Worm (Caenorhabditis elegans): Measurements from ENCODE around the gene leo-1.

leo-1 gene

DNA sequence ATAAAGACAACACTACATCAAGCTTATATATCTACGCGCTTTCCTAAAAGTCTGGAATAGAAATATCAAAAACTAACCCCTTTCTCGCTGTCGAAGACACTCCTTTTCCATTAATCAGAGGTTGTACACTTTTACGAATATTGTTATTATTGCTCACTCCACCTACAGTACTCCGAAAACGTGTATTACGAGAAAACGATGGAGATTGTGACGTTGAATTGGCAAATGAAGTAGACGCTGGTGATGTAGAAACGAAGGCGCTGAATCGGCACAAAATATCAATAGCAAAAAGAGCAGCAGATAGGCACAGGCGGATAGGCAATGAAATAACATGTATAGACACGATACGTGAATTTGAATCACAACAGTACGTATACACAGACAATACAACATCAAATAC lies 15.1 kb upstream of the leo-1 start:
- TF ChIP-seq chd-7 (tag; optimal IDR thresholded peaks at IDR 0.05) = no peak
- TF ChIP-seq nhr-179 (tag; optimal IDR thresholded peaks at IDR 0.05) = no peak
- TF ChIP-seq pbrm-1 (GFP tag; IDR thresholded peaks at IDR 0.05) = no peak
- TF ChIP-seq snpc-1.3 (tag; optimal IDR thresholded peaks at IDR 0.05; ENCODE audit: insufficient read depth) = no peak
- no peak for TF ChIP-seq aptf-2 (GFP tag; conservative IDR thresholded peaks at IDR 0.05)
- TF ChIP-seq madf-3 (GFP tag; IDR thresholded peaks at IDR 0.05) = no peak
- TF ChIP-seq T07F8.4 (tag; optimal IDR thresholded peaks at IDR 0.05) = no peak
- no peak for TF ChIP-seq F10E7.11 (tag; optimal IDR thresholded peaks at IDR 0.05)
- TF ChIP-seq hmg-1.2 (GFP tag; IDR thresholded peaks at IDR 0.05) = no peak
- no peak for TF ChIP-seq ceh-40 (GFP tag; IDR thresholded peaks at IDR 0.05)
- no peak for TF ChIP-seq ets-4 (GFP tag; optimal IDR thresholded peaks at IDR 0.05)
- no peak for TF ChIP-seq bed-2 (GFP tag; IDR thresholded peaks at IDR 0.05)
- TF ChIP-seq nhr-27 (tag; optimal IDR thresholded peaks at IDR 0.05) = no peak
- no peak for TF ChIP-seq xnd-1 (tag; optimal IDR thresholded peaks at IDR 0.05)
- TF ChIP-seq F33H1.4 (GFP tag; IDR thresholded peaks at IDR 0.05) = no peak
- TF ChIP-seq atf-7 (tag; optimal IDR thresholded peaks at IDR 0.05) = no peak
- no peak for TF ChIP-seq egl-44 (GFP tag; IDR thresholded peaks at IDR 0.05)

DNA sequence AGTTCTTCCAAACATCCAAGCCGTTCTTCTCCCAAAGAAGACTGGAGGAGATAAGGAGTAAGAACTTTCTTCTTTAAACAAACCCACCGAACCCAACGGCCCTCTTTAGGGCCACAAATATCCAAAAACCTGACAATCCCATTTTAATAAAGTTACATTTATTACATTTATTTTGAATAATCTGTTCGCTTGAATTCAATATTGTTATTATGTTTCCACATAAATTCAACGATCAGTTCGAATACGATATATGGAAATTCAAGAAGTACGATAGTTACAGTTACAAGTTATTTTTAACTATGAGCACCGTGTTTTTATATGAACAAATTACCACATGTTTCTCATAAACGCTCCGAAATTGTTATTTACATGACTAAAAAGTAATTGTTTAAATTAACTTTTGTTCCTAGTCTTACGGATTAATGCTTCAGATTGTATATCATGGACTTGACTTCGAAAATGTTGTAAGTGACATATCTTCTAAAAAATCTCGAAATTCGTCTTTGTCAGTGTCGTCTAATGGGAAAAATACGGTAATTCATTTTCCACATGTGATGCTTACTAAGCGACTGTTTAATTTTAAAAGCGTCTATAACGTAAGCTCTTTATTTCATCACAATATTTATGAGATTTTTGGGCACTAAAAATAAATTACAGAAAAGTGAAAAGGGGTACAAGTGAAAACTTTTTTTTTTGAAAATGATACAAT lies 11.7 kb upstream of the leo-1 start:
- no peak for TF ChIP-seq rec-8 (tag; optimal IDR thresholded peaks at IDR 0.05)
- TF ChIP-seq D2030.7 (GFP tag; IDR thresholded peaks at IDR 0.05) = peak; percentile 51
- TF ChIP-seq Y53F4B.3 (GFP tag; IDR thresholded peaks at IDR 0.05) = 0 out of 2 replicates have a peak, but pooled peaks have one; percentile 11
- TF ChIP-seq madf-3 (GFP tag; IDR thresholded peaks at IDR 0.05) = 0 out of 2 replicates have a peak, but pooled peaks have one; percentile 6
- TF ChIP-seq hmg-20 (GFP tag; IDR thresholded peaks at IDR 0.05) = 0 out of 2 replicates have a peak, but pooled peaks have one; percentile 2
- TF ChIP-seq egl-44 (GFP tag; IDR thresholded peaks at IDR 0.05) = peak; percentile 64; the same call in 1 of the 2 replicates
- peak; percentile 63 for TF ChIP-seq Y53G8AR.9 (GFP tag; conservative IDR thresholded peaks at IDR 0.05)
- TF ChIP-seq madf-8 (GFP tag; conservative IDR thresholded peaks at IDR 0.05) = peak; percentile 17; the same call in 1 of the 2 replicates
- TF ChIP-seq him-1 (tag; optimal IDR thresholded peaks at IDR 0.05) = peak; percentile 99
- peak; percentile 7 for TF ChIP-seq tbp1 (GFP tag; optimal IDR thresholded peaks at IDR 0.05)
- peak; percentile 92 for TF ChIP-seq lin-26 (GFP tag; IDR thresholded peaks at IDR 0.05)
- peak; percentile 60 for TF ChIP-seq F49E8.2 (tag; optimal IDR thresholded peaks at IDR 0.05; ENCODE audit: insufficient read depth)
- no peak for TF ChIP-seq ztf-25 (GFP tag; IDR thresholded peaks at IDR 0.05)
- TF ChIP-seq nfyb-1 (GFP tag; IDR thresholded peaks at IDR 0.05) = peak; percentile 78
- peak; percentile 7 for TF ChIP-seq tlf-1 (GFP tag; optimal IDR thresholded peaks at IDR 0.05)
- peak; percentile 65 for TF ChIP-seq snpc-1.3 (tag; optimal IDR thresholded peaks at IDR 0.05; ENCODE audit: insufficient read depth)
- TF ChIP-seq nhr-80 (tag; optimal IDR thresholded peaks at IDR 0.05) = no peak
- TF ChIP-seq snpc-1.1 (tag; optimal IDR thresholded peaks at IDR 0.05; ENCODE audit: insufficient read depth) = peak; percentile 6
- TF ChIP-seq T07F8.4 (tag; optimal IDR thresholded peaks at IDR 0.05) = no peak
- peak; percentile 49; the same call in 1 of the 2 replicates for TF ChIP-seq B0019.2 (GFP tag; conservative IDR thresholded peaks at IDR 0.05)
- TF ChIP-seq Y95B8A.8 (GFP tag; IDR thresholded peaks at IDR 0.05) = peak; percentile 82; the same call in 1 of the 2 replicates
- peak; percentile 93 for TF ChIP-seq hrde-1 (tag; optimal IDR thresholded peaks at IDR 0.05; ENCODE audit: borderline replicate concordance)
- TF ChIP-seq madf-10 (tag; optimal IDR thresholded peaks at IDR 0.05) = no peak
- peak; percentile 83 for TF ChIP-seq Y79H2A.3 (GFP tag; conservative IDR thresholded peaks at IDR 0.05)
- peak; percentile 45 for TF ChIP-seq lin-54 (GFP tag; optimal IDR thresholded peaks at IDR 0.05)
- peak; percentile 90; the same call in 1 of the 2 replicates for TF ChIP-seq F39B2.1 (GFP tag; IDR thresholded peaks at IDR 0.05)
- TF ChIP-seq pbrm-1 (GFP tag; IDR thresholded peaks at IDR 0.05) = peak; percentile 50; the same call in 1 of the 2 replicates
- 0 out of 2 replicates have a peak, but pooled peaks have one; percentile 53 for TF ChIP-seq ekl-4 (GFP tag; IDR thresholded peaks at IDR 0.05)
- TF ChIP-seq ceh-100 (GFP tag; IDR thresholded peaks at IDR 0.05) = peak; percentile 39; the same call in 1 of the 2 replicates
- TF ChIP-seq F37B4.10 (GFP tag; IDR thresholded peaks at IDR 0.05) = 0 out of 2 replicates have a peak, but pooled peaks have one; percentile 13
- no peak for TF ChIP-seq snpc-4 (GFP tag; optimal IDR thresholded peaks at IDR 0.05)
- TF ChIP-seq snpc-4 (tag; optimal IDR thresholded peaks at IDR 0.05) = no peak

All from whole organism, young adult.